Worm (Caenorhabditis elegans): Measurements from ENCODE around the gene unc-132.

The unc-132 gene

DNA sequence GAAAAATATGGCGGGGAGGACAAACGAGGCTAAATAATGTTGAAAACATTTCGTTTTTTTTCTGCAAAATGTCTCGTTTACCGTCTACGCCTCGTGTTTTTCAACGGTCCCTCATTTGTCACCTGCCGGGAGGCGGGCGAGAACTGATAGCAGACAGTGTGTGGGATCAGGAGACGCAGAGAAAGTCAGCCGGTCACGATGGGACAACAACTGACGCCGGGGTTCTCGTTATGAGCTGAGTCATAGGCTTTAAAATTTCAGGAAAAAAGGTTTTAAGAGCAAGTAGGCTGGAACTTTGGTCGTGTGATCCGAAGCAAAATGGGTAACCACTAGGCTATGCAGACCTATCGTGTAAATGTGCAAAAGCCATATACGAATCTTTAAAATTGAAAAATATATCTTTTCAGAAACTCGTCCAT, 1.1 kb upstream of the unc-132 start, which contains the start of gene W08A12.2 (continued):
- TF ChIP-seq ztf-11 (tag; optimal IDR thresholded peaks at IDR 0.05): no peak
- peak; percentile 29 for TF ChIP-seq aha-1 (tag)
- no peak for TF ChIP-seq ZK337.2 (GFP tag; IDR thresholded peaks at IDR 0.05)
- TF ChIP-seq lir-3 (tag; optimal IDR thresholded peaks at IDR 0.05): no peak
- no peak; the same call in 1 of the 2 replicates for TF ChIP-seq madf-9 (GFP tag; conservative IDR thresholded peaks at IDR 0.05)
- TF ChIP-seq aly-2 (tag; optimal IDR thresholded peaks at IDR 0.05): no peak
- no peak for TF ChIP-seq jun-1 (tag; optimal IDR thresholded peaks at IDR 0.05)
- TF ChIP-seq F26F4.8 (GFP tag; conservative IDR thresholded peaks at IDR 0.05): peak; percentile 82
- TF ChIP-seq dpl-1 (GFP tag; optimal IDR thresholded peaks at IDR 0.05): no peak
- TF ChIP-seq snpc-4 (tag; optimal IDR thresholded peaks at IDR 0.05): no peak
- no peak for TF ChIP-seq ceh-28 (tag; optimal IDR thresholded peaks at IDR 0.05)
- TF ChIP-seq Y75B8A.6 (GFP tag; IDR thresholded peaks at IDR 0.05): 0 out of 2 replicates have a peak, but pooled peaks have one; percentile 60
- no peak for TF ChIP-seq nhr-28 (tag; optimal IDR thresholded peaks at IDR 0.05)
- no peak for TF ChIP-seq ama-1 (optimal IDR thresholded peaks at IDR 0.05)
- no peak for TF ChIP-seq mep-1 (tag; optimal IDR thresholded peaks at IDR 0.05)
- TF ChIP-seq snpc-1.2 (GFP tag; IDR thresholded peaks at IDR 0.05): 0 out of 2 replicates have a peak, but pooled peaks have one; percentile 39
- TF ChIP-seq lin-1 (GFP tag; IDR thresholded peaks at IDR 0.05): no peak
- TF ChIP-seq dve-1 (tag; optimal IDR thresholded peaks at IDR 0.05; ENCODE audit: insufficient read depth): no peak
- TF ChIP-seq madf-5 (GFP tag; IDR thresholded peaks at IDR 0.05): peak in 1 of 2 experiments; percentile 72; a peak in 1 of 4 replicates
- TF ChIP-seq dmd-6 (GFP tag; IDR thresholded peaks at IDR 0.05): peak; percentile 25; the same call in 1 of the 2 replicates
- TF ChIP-seq cey-2 (tag; optimal IDR thresholded peaks at IDR 0.05; ENCODE audit: borderline replicate concordance, insufficient read depth): no peak
- no peak for TF ChIP-seq saeg-2 (GFP tag; IDR thresholded peaks at IDR 0.05)
- TF ChIP-seq nhr-11 (tag; optimal IDR thresholded peaks at IDR 0.05): no peak
- no peak for TF ChIP-seq lin-29 (GFP tag; IDR thresholded peaks at IDR 0.05)
- TF ChIP-seq set-16 (GFP tag; IDR thresholded peaks at IDR 0.05): peak; percentile 16; the same call in 1 of the 2 replicates
- TF ChIP-seq ceh-82 (tag; optimal IDR thresholded peaks at IDR 0.05): no peak
- TF ChIP-seq fos-1 (tag; optimal IDR thresholded peaks at IDR 0.05): no peak
- TF ChIP-seq nhr-25 (tag; optimal IDR thresholded peaks at IDR 0.05; ENCODE audit: borderline replicate concordance, insufficient read depth): no peak
- TF ChIP-seq R02D3.7 (tag; optimal IDR thresholded peaks at IDR 0.05): no peak
- no peak for TF ChIP-seq F37D6.2 (tag; optimal IDR thresholded peaks at IDR 0.05)
- TF ChIP-seq skn-1 (tag; optimal IDR thresholded peaks at IDR 0.05): no peak
- TF ChIP-seq mxl-3 (GFP tag; optimal IDR thresholded peaks at IDR 0.05): no peak
- TF ChIP-seq lim-7 (GFP tag; IDR thresholded peaks at IDR 0.05): peak; percentile 89
- no peak for TF ChIP-seq daf-19 (GFP tag; conservative IDR thresholded peaks at IDR 0.05)
- no peak for TF ChIP-seq Y105C5A.15 (GFP tag; IDR thresholded peaks at IDR 0.05)
- no peak for TF ChIP-seq zag-1 (tag; optimal IDR thresholded peaks at IDR 0.05)
- no peak for TF ChIP-seq mxl-2 (GFP tag; conservative IDR thresholded peaks at IDR 0.05)
- 0 out of 2 replicates have a peak, but pooled peaks have one; percentile 65 for TF ChIP-seq egl-43 (GFP tag; IDR thresholded peaks at IDR 0.05)
- no peak for TF ChIP-seq Y5F2A.4 (GFP tag; optimal IDR thresholded peaks at IDR 0.05)
- TF ChIP-seq nhr-42 (GFP tag; IDR thresholded peaks at IDR 0.05): no peak
- TF ChIP-seq gei-8 (GFP tag; optimal IDR thresholded peaks at IDR 0.05): no peak
- peak; percentile 72 for TF ChIP-seq lin-38 (GFP tag; IDR thresholded peaks at IDR 0.05)
- TF ChIP-seq ZK546.5 (tag; optimal IDR thresholded peaks at IDR 0.05): no peak
- TF ChIP-seq F44E2.7 (GFP tag; IDR thresholded peaks at IDR 0.05): no peak
- 0 out of 2 replicates have a peak, but pooled peaks have one; percentile 34 for TF ChIP-seq php-3 (GFP tag; IDR thresholded peaks at IDR 0.05)
- no peak for TF ChIP-seq ceh-32 (tag; optimal IDR thresholded peaks at IDR 0.05; ENCODE audit: poor library complexity)
- peak in 1 of 2 experiments; percentile 34 for TF ChIP-seq unc-62 (GFP tag; optimal IDR thresholded peaks at IDR 0.05 in 1 of 2)
- TF ChIP-seq unc-62 (tag; optimal IDR thresholded peaks at IDR 0.05): no peak
- no peak for TF ChIP-seq pqm-1 (tag; optimal IDR thresholded peaks at IDR 0.05)
- TF ChIP-seq vab-7 (GFP tag; IDR thresholded peaks at IDR 0.05): peak; percentile 71
- no peak for TF ChIP-seq zip-2 (tag; optimal IDR thresholded peaks at IDR 0.05)
- TF ChIP-seq nhr-102 (tag; optimal IDR thresholded peaks at IDR 0.05): no peak
